Worm (Caenorhabditis elegans) whole organism, L2 larva: ENCODE data around the gene C01G12.3.

ENCODE experiments used
- alr-1 ChIP-seq: fragments of 150-350 bp; optimal IDR thresholded peaks from 2 replicates; lab custom pipeline; 2014; ENCODE audit warnings: missing biosample characterization, missing genetic modification characterization
- ama-1 ChIP-seq: fragments of 150-350 bp; optimal IDR thresholded peaks from 2 replicates; lab custom pipeline; 2018; ENCODE audit warnings: inconsistent platforms
- lsy-2 ChIP-seq, 2 experiments: fragments of 150-350 bp in 1 of 2; sonication (generic microtip) in 1 of 2; optimal IDR thresholded peaks; 2 replicates each; lab custom pipeline; 2014 to 2017; ENCODE audit warnings: missing biosample characterization in 2 of 2, missing genetic modification characterization in 2 of 2
- nhr-21 ChIP-seq: fragments of 150-350 bp; optimal IDR thresholded peaks from 2 replicates; lab custom pipeline; 2014; ENCODE audit warnings: missing biosample characterization, missing genetic modification characterization
- nhr-237 ChIP-seq: fragments of 150-350 bp; optimal IDR thresholded peaks from 2 replicates; lab custom pipeline; 2014; ENCODE audit warnings: missing biosample characterization, missing genetic modification characterization
- nhr-25 ChIP-seq: fragments of 150-350 bp; sonication (generic microtip); optimal IDR thresholded peaks from 3 replicates; lab custom pipeline; 2014; ENCODE audit warnings: missing biosample characterization, missing genetic modification characterization
- nhr-77 ChIP-seq: fragments of 150-350 bp; optimal IDR thresholded peaks from 2 replicates; lab custom pipeline; 2014; ENCODE audit warnings: missing biosample characterization, missing genetic modification characterization
- unc-39 ChIP-seq: fragments of 150-350 bp; optimal IDR thresholded peaks from 2 replicates; lab custom pipeline; 2014; ENCODE audit warnings: missing biosample characterization, missing genetic modification characterization

DNA sequence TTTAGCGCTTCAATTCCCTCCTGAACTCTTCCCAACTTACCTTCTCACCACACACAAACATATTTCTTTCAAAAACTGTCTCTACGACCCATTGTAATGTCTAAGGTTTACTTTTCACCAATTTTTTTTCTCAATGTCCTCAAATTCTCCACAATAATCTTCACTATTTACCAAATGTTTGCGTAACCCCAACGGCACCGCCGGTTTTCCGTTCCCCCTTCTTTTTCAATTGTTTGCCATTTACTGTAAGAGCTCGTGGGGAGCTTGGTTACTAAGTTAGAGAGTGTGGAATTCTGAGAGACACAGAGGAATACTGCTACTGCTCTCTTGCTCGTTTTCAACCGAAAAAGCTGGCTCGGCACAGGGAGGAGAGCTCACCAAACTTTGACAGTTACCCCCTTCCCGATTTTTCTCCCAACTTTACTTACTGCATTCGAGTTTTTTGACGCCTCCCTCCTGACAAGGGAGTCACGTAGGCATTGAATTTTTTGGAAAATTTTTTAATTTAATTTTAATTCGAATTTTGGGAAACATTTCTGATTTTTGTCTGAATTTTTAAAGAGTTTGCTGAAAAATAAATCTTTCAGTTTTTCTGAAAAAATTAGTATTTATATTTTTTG, 11.5 kb downstream of the C01G12.3 start:
- no peak for TF ChIP-seq unc-39 (tag; lab: Kevin White, UChicago)
- TF ChIP-seq alr-1: no peak
- no peak for TF ChIP-seq nhr-21
- TF ChIP-seq nhr-77 (tag; lab: Kevin White, UChicago): no peak
- no peak for TF ChIP-seq nhr-237 (tag; lab: Kevin White, UChicago)
- no peak for TF ChIP-seq lsy-2 (tag; optimal IDR thresholded peaks at IDR 0.05; lab: Kevin White, UChicago)
- TF ChIP-seq nhr-25 (tag; lab: Kevin White, UChicago): no peak
- TF ChIP-seq ama-1 (lab: Kevin White, UChicago): no peak
